Fruit fly (Drosophila melanogaster): ENCODE data around the gene Akap200.
A peak's percentile ranks its signal among the peaks of the same experiment; 100 is the strongest.

The Akap200 gene

dm6 chr2L:8382646-8383045, 32.8 kb upstream of the Akap200 start, which contains the start of the genes CG13392 and Rcd4 (continued):
- TF ChIP-seq CG2889 (GFP tag; IDR thresholded peaks at IDR 0.05) (no peak), fu2 (GFP tag; optimal IDR thresholded peaks at IDR 0.05) (peak; percentile 74), CG10959 (GFP tag; IDR thresholded peaks at IDR 0.05) (no peak; the same call in 1 of the 2 replicates), Meics (GFP tag; optimal IDR thresholded peaks at IDR 0.05) (peak; percentile 62), TFAM (GFP tag; optimal IDR thresholded peaks at IDR 0.05) (no peak), vvl (GFP tag; IDR thresholded peaks at IDR 0.05) (peak; percentile 87), CG17568 (GFP tag; optimal IDR thresholded peaks at IDR 0.05) (no peak), lab (GFP tag; optimal IDR thresholded peaks at IDR 0.05) (peak; percentile 87), CG1602 (GFP tag; optimal IDR thresholded peaks at IDR 0.05) (peak; percentile 7), Atf-2 (GFP tag; optimal IDR thresholded peaks at IDR 0.05) (peak; percentile 31), tup (GFP tag; optimal IDR thresholded peaks at IDR 0.05) (peak; percentile 76), CG9797 (GFP tag; optimal IDR thresholded peaks at IDR 0.05) (peak; percentile 33), her (GFP tag; optimal IDR thresholded peaks at IDR 0.05) (peak; percentile 81), pum (GFP tag; optimal IDR thresholded peaks at IDR 0.05) (peak; percentile 61), CG15073 (GFP tag; optimal IDR thresholded peaks at IDR 0.05) (no peak), fd96Cb (tag; optimal IDR thresholded peaks at IDR 0.05) (no peak), fru (optimal IDR thresholded peaks at IDR 0.05) (no peak), corto (GFP tag; optimal IDR thresholded peaks at IDR 0.05) (peak; percentile 38), pzg (GFP tag; optimal IDR thresholded peaks at IDR 0.05) (peak; percentile 87), CG13624 (GFP tag; optimal IDR thresholded peaks at IDR 0.05) (peak; percentile 85), crp (GFP tag; optimal IDR thresholded peaks at IDR 0.05) (peak; percentile 60 to 91), CG11560 (tag; IDR thresholded peaks at IDR 0.05) (no peak), CG42726 (GFP tag; IDR thresholded peaks at IDR 0.05; ENCODE audit: partially characterized antibody) (no peak), exex (tag; optimal IDR thresholded peaks at IDR 0.05) (peak; percentile 42), CG3838 (GFP tag; optimal IDR thresholded peaks at IDR 0.05) (no peak), CG5245 (GFP tag; optimal IDR thresholded peaks at IDR 0.05) (peak; percentile 40), ATbp (GFP tag; optimal IDR thresholded peaks at IDR 0.05) (no peak), amos (GFP tag; IDR thresholded peaks at IDR 0.05; ENCODE audit: partially characterized antibody) (peak; percentile 67), Hmr (GFP tag; optimal IDR thresholded peaks at IDR 0.05) (peak; percentile 78), dimm (GFP tag; IDR thresholded peaks at IDR 0.05) (no peak), CG1647 (GFP tag; optimal IDR thresholded peaks at IDR 0.05) (peak; percentile 76), MESR4 (GFP tag; optimal IDR thresholded peaks at IDR 0.05) (peak; percentile 78), pita (GFP tag; optimal IDR thresholded peaks at IDR 0.05) (no peak), Myb (GFP tag; optimal IDR thresholded peaks at IDR 0.05) (peak; percentile 77), disco-r (GFP tag; optimal IDR thresholded peaks at IDR 0.05) (peak; percentile 12), Dad (GFP tag; optimal IDR thresholded peaks at IDR 0.05) (peak; percentile 76), CG12155 (GFP tag; optimal IDR thresholded peaks at IDR 0.05) (peak; percentile 70), CG6683 (GFP tag; optimal IDR thresholded peaks at IDR 0.05) (peak; percentile 32), slou (GFP tag; optimal IDR thresholded peaks at IDR 0.05) (peak; percentile 10), mirr (GFP tag; optimal IDR thresholded peaks at IDR 0.05) (peak; percentile 65), NC2α (GFP tag; optimal IDR thresholded peaks at IDR 0.05) (peak; percentile 16), CG9437 (GFP tag; optimal IDR thresholded peaks at IDR 0.05) (peak; percentile 34), bsh (GFP tag; optimal IDR thresholded peaks at IDR 0.05) (peak in 1 of 2 experiments; percentile 44), Tbp (GFP tag; optimal IDR thresholded peaks at IDR 0.05) (no peak), CG9876 (GFP tag; optimal IDR thresholded peaks at IDR 0.05) (peak; percentile 45), pfk (GFP tag; optimal IDR thresholded peaks at IDR 0.05) (no peak), wor (GFP tag; IDR thresholded peaks at IDR 0.05) (no peak), HLH54F (GFP tag; optimal IDR thresholded peaks at IDR 0.05) (peak; percentile 81), CG7963 (GFP tag; IDR thresholded peaks at IDR 0.05; ENCODE audit: partially characterized antibody) (peak; percentile 31; the same call in 1 of the 3 replicates), GATAe (GFP tag; conservative IDR thresholded peaks at IDR 0.05) (no peak), ara (GFP tag; IDR thresholded peaks at IDR 0.05) (0 out of 2 replicates have a peak, but pooled peaks have one; percentile 29)

Data from whole organism, embryonic.